Worm (Caenorhabditis elegans): ENCODE data around the gene rap-1.

DNA sequence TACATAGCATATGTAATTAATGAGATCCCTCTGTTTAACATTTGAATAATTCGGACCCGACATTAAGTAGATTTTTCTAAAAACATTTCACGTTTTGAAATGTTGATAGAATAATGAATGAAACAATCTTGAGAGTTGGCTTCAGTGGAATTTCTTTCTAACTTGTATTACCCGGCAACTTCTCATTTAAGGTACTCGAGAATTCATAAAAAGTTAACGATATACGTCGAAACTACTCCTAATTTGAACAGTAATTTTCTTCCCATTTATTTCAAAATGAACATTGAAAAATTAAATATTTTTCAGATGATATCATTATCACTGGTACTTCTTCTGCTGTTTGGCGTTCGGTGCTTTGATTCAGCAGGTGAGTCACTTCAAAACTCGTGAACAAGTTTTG lies 11.9 kb downstream of the rap-1 start, which contains the start of gene C27B7.7:
- TF ChIP-seq unc-130 (tag; optimal IDR thresholded peaks at IDR 0.05) (no peak), fkh-10 (GFP tag; optimal IDR thresholded peaks at IDR 0.05) (no peak), xbp-1 (tag; optimal IDR thresholded peaks at IDR 0.05) (no peak), C16A3.4 (tag; optimal IDR thresholded peaks at IDR 0.05) (no peak), mdl-1 (tag; optimal IDR thresholded peaks at IDR 0.05) (no peak)

All from whole organism, L1 larva.